Fruit fly (Drosophila melanogaster) whole organism, embryonic: Measurements from ENCODE around the gene Srrm234.

Source experiments
- Abd-B ChIP-seq: fragments of 200-800 bp; sonication (Bioruptor generic); optimal IDR thresholded peaks from 2 replicates; lab custom pipeline; 2018; ENCODE audit warnings: missing biosample characterization, mild to moderate bottlenecking, missing genetic modification characterization, moderate library complexity
- Ada2b ChIP-seq: fragments of 200-800 bp; sonication (Bioruptor generic); IDR thresholded peaks from 2 replicates; pipeline ENCODE4 v1.3.6; 2022; ENCODE audit warnings: missing biosample characterization, missing genetic modification characterization
- Bdp1 ChIP-seq: fragments of 200-800 bp; sonication (Bioruptor generic); optimal IDR thresholded peaks from 3 replicates; lab custom pipeline; 2016; ENCODE audit warnings: missing biosample characterization, missing genetic modification characterization
- CG10431 ChIP-seq: fragments of 200-800 bp; sonication (Bioruptor generic); optimal IDR thresholded peaks from 3 replicates; lab custom pipeline; 2018; ENCODE audit warnings: missing biosample characterization, mild to moderate bottlenecking, missing genetic modification characterization
- CG10565 ChIP-seq: fragments of 200-800 bp; sonication (Bioruptor generic); optimal IDR thresholded peaks from 3 replicates; lab custom pipeline; 2016; ENCODE audit warnings: missing biosample characterization, mild to moderate bottlenecking, missing genetic modification characterization
- CG12104 ChIP-seq: fragments of 200-800 bp; sonication (Bioruptor generic); optimal IDR thresholded peaks from 3 replicates; lab custom pipeline; 2016; ENCODE audit warnings: missing biosample characterization, missing genetic modification characterization
- CG12219 ChIP-seq: fragments of 200-800 bp; sonication (Bioruptor generic); optimal IDR thresholded peaks from 3 replicates; lab custom pipeline; 2018; ENCODE audit warnings: missing biosample characterization, mild to moderate bottlenecking, missing genetic modification characterization
- CG12391 ChIP-seq: fragments of 200-800 bp; sonication (Bioruptor generic); optimal IDR thresholded peaks from 3 replicates; lab custom pipeline; 2018; ENCODE audit warnings: missing biosample characterization, mild to moderate bottlenecking, missing genetic modification characterization, moderate library complexity
- CG13424 ChIP-seq: fragments of 200-800 bp; sonication (Bioruptor generic); optimal IDR thresholded peaks from 2 replicates; lab custom pipeline; 2019; ENCODE audit warnings: missing biosample characterization, mild to moderate bottlenecking, missing genetic modification characterization, moderate library complexity
- CG15073 ChIP-seq: fragments of 200-800 bp; sonication (Bioruptor generic); optimal IDR thresholded peaks from 2 replicates; lab custom pipeline; 2016; ENCODE audit warnings: missing biosample characterization, missing genetic modification characterization
- CG1529 ChIP-seq: fragments of 200-800 bp; sonication (Bioruptor generic); optimal IDR thresholded peaks from 3 replicates; lab custom pipeline; 2018; ENCODE audit warnings: missing biosample characterization, missing genetic modification characterization
- CG1602 ChIP-seq: fragments of 200-800 bp; sonication (Bioruptor generic); optimal IDR thresholded peaks from 3 replicates; lab custom pipeline; 2016; ENCODE audit warnings: missing biosample characterization, missing genetic modification characterization
- CG17802 ChIP-seq: fragments of 200-800 bp; sonication (Bioruptor generic); optimal IDR thresholded peaks from 2 replicates; lab custom pipeline; 2018; ENCODE audit warnings: missing biosample characterization, mild to moderate bottlenecking, missing genetic modification characterization, moderate library complexity
- CG30431 ChIP-seq: fragments of 200-800 bp; sonication (Bioruptor generic); optimal IDR thresholded peaks from 2 replicates; lab custom pipeline; 2017; ENCODE audit warnings: missing biosample characterization, missing genetic modification characterization
- CG34422 ChIP-seq: fragments of 200-800 bp; sonication (Bioruptor generic); IDR thresholded peaks from 3 replicates; pipeline ENCODE4 v1.3.6; 2022; ENCODE audit warnings: missing biosample characterization, missing genetic modification characterization
- CG3726 ChIP-seq: fragments of 200-800 bp; sonication (Bioruptor generic); IDR thresholded peaks from 3 replicates; pipeline ENCODE4, ENCODE4 v1.3.6; 2022; ENCODE audit warnings: missing biosample characterization, missing genetic modification characterization
- CG3995 ChIP-seq: fragments of 200-800 bp; sonication (Bioruptor generic); optimal IDR thresholded peaks from 3 replicates; lab custom pipeline; 2016; ENCODE audit warnings: missing biosample characterization, missing genetic modification characterization
- CG8388 ChIP-seq: fragments of 200-800 bp; sonication (Bioruptor generic); optimal IDR thresholded peaks from 2 replicates; lab custom pipeline; 2019; ENCODE audit warnings: missing biosample characterization, mild to moderate bottlenecking, missing genetic modification characterization, moderate library complexity
- CG8924 ChIP-seq: fragments of 200-800 bp; optimal IDR thresholded peaks from 3 replicates; lab custom pipeline; 2019; ENCODE audit warnings: missing biosample characterization, mild to moderate bottlenecking, missing genetic modification characterization, moderate library complexity
- CG9437 ChIP-seq: fragments of 200-800 bp; sonication (Bioruptor generic); optimal IDR thresholded peaks from 2 replicates; lab custom pipeline; 2018; ENCODE audit warnings: missing biosample characterization, mild to moderate bottlenecking, missing genetic modification characterization
- CG9727 ChIP-seq: fragments of 200-800 bp; sonication (Bioruptor generic); optimal IDR thresholded peaks from 3 replicates; lab custom pipeline; 2017; ENCODE audit warnings: missing biosample characterization, mild to moderate bottlenecking, missing genetic modification characterization
- D19A ChIP-seq: fragments of 200-800 bp; optimal IDR thresholded peaks from 3 replicates; lab custom pipeline; 2019; ENCODE audit warnings: missing biosample characterization, mild to moderate bottlenecking, missing genetic modification characterization, moderate library complexity
- Dll ChIP-seq: fragments of 200-800 bp; sonication (Bioruptor generic); IDR thresholded peaks from 4 replicates; pipeline ENCODE4 v1.3.6; 2022; ENCODE audit warnings: missing biosample characterization, missing genetic modification characterization; ENCODE audit not compliant: partially characterized antibody
- Dp ChIP-seq: fragments of 200-800 bp; sonication (Bioruptor generic); optimal IDR thresholded peaks from 2 replicates; lab custom pipeline; 2018; ENCODE audit warnings: missing biosample characterization, mild to moderate bottlenecking, missing genetic modification characterization, moderate library complexity
- H2.0 ChIP-seq: fragments of 200-800 bp; sonication (Bioruptor generic); IDR thresholded peaks from 2 replicates; pipeline ENCODE4 v1.3.6; 2022; ENCODE audit warnings: missing biosample characterization, missing genetic modification characterization
- Jarid2 ChIP-seq: fragments of 200-800 bp; sonication (Bioruptor generic); optimal IDR thresholded peaks from 3 replicates; lab custom pipeline; 2017; ENCODE audit warnings: mild to moderate bottlenecking, missing biosample characterization, missing genetic modification reagents, missing genetic modification characterization
- MBD-R2 ChIP-seq: fragments of 200-800 bp; sonication (Bioruptor generic); IDR thresholded peaks from 2 replicates; pipeline ENCODE4 v1.3.6; 2022; ENCODE audit warnings: missing biosample characterization, missing genetic modification characterization
- Meics ChIP-seq: fragments of 200-800 bp; sonication (Bioruptor generic); optimal IDR thresholded peaks from 2 replicates; lab custom pipeline; 2017; ENCODE audit warnings: missing biosample characterization, mild to moderate bottlenecking, missing genetic modification characterization
- NFAT ChIP-seq: fragments of 200-800 bp; sonication (Bioruptor generic); IDR thresholded peaks from 2 replicates; pipeline ENCODE4 v1.3.6; 2022; ENCODE audit warnings: missing biosample characterization, missing genetic modification characterization
- Side ChIP-seq: fragments of 200-800 bp; sonication (Bioruptor generic); optimal IDR thresholded peaks from 2 replicates; lab custom pipeline; 2016; ENCODE audit warnings: missing biosample characterization, missing genetic modification characterization
- Sox102F ChIP-seq: fragments of 200-800 bp; sonication (Bioruptor generic); optimal IDR thresholded peaks from 2 replicates; lab custom pipeline; 2018; ENCODE audit warnings: missing biosample characterization, mild to moderate bottlenecking, missing genetic modification characterization, moderate library complexity
- Ssrp ChIP-seq: fragments of 200-800 bp; sonication (Bioruptor generic); optimal IDR thresholded peaks from 2 replicates; lab custom pipeline; 2018; ENCODE audit warnings: missing biosample characterization, mild to moderate bottlenecking, missing genetic modification characterization, moderate library complexity
- ab ChIP-seq: fragments of 200-800 bp; sonication (Bioruptor generic); optimal IDR thresholded peaks from 2 replicates; lab custom pipeline; 2016; ENCODE audit warnings: missing biosample characterization, missing genetic modification characterization
- bcd ChIP-seq: fragments of 200-800 bp; sonication (Bioruptor generic); optimal IDR thresholded peaks from 2 replicates; lab custom pipeline; 2017; ENCODE audit warnings: missing biosample characterization, mild to moderate bottlenecking, missing genetic modification characterization
- btn ChIP-seq: fragments of 200-800 bp; sonication (Bioruptor generic); optimal IDR thresholded peaks from 2 replicates; lab custom pipeline; 2016; ENCODE audit warnings: missing biosample characterization, missing genetic modification characterization
- crol ChIP-seq: fragments of 200-800 bp; sonication (Bioruptor generic); IDR thresholded peaks from 2 replicates; pipeline ENCODE4 v1.3.6; 2022; ENCODE audit warnings: missing biosample characterization, missing genetic modification characterization
- crp ChIP-seq, 2 experiments: fragments of 200-800 bp; sonication (Bioruptor generic); optimal IDR thresholded peaks; 2 replicates in 1 of 2; 3 replicates in 1 of 2; lab custom pipeline; 2017; ENCODE audit warnings: missing biosample characterization in 2 of 2, missing genetic modification characterization in 2 of 2, mild to moderate bottlenecking in 1 of 2, moderate library complexity in 1 of 2
- eve ChIP-seq, 2 experiments: fragments of >200 bp; optimal IDR thresholded peaks; 2 replicates each; lab custom pipeline; 2017; ENCODE audit warnings: missing biosample characterization in 2 of 2, missing genetic modification characterization in 2 of 2
- fd102C ChIP-seq: fragments of 200-800 bp; sonication (Bioruptor generic); optimal IDR thresholded peaks from 2 replicates; lab custom pipeline; 2018; ENCODE audit warnings: missing biosample characterization, mild to moderate bottlenecking, missing genetic modification characterization, moderate library complexity
- lbe ChIP-seq: fragments of 200-800 bp; sonication (Bioruptor generic); optimal IDR thresholded peaks from 2 replicates; lab custom pipeline; 2016; ENCODE audit warnings: missing biosample characterization, mild to moderate bottlenecking, missing genetic modification characterization
- nom ChIP-seq: fragments of 200-800 bp; sonication (Bioruptor generic); optimal IDR thresholded peaks from 2 replicates; lab custom pipeline; 2017; ENCODE audit warnings: missing biosample characterization, missing genetic modification characterization, mild to moderate bottlenecking, moderate library complexity, missing genetic modification reagents
- phol ChIP-seq: fragments of 200-800 bp; sonication (Bioruptor generic); optimal IDR thresholded peaks from 3 replicates; lab custom pipeline; 2018; ENCODE audit warnings: missing biosample characterization, mild to moderate bottlenecking, missing genetic modification characterization, moderate library complexity
- pzg ChIP-seq: fragments of 200-800 bp; sonication (Bioruptor generic); optimal IDR thresholded peaks from 3 replicates; lab custom pipeline; 2018; ENCODE audit warnings: missing biosample characterization, mild to moderate bottlenecking, missing genetic modification characterization, moderate library complexity
- repo ChIP-seq: fragments of 200-800 bp; sonication (Bioruptor generic); optimal IDR thresholded peaks from 2 replicates; lab custom pipeline; 2016; ENCODE audit warnings: missing biosample characterization, missing genetic modification characterization
- sd ChIP-seq: fragments of 200-800 bp; sonication (Bioruptor generic); optimal IDR thresholded peaks from 3 replicates; lab custom pipeline; 2018; ENCODE audit warnings: missing biosample characterization, mild to moderate bottlenecking, missing genetic modification characterization, moderate library complexity
- slbo ChIP-seq: fragments of 200-800 bp; sonication (Bioruptor generic); IDR thresholded peaks from 2 replicates; pipeline ENCODE4 v1.3.6; 2022; ENCODE audit warnings: missing biosample characterization, missing genetic modification characterization
- slou ChIP-seq: fragments of 200-800 bp; sonication (Bioruptor generic); optimal IDR thresholded peaks from 3 replicates; lab custom pipeline; 2016; ENCODE audit warnings: missing biosample characterization, missing genetic modification characterization
- tap ChIP-seq: fragments of 200-800 bp; optimal IDR thresholded peaks from 3 replicates; lab custom pipeline; 2019; ENCODE audit warnings: missing biosample characterization, mild to moderate bottlenecking, missing genetic modification characterization, moderate library complexity
- usp ChIP-seq: fragments of >200 bp; optimal IDR thresholded peaks from 2 replicates; lab custom pipeline; 2017; ENCODE audit warnings: missing biosample characterization, missing genetic modification characterization
- wek ChIP-seq: fragments of 200-800 bp; sonication (Bioruptor generic); optimal IDR thresholded peaks from 3 replicates; lab custom pipeline; 2018; ENCODE audit warnings: missing biosample characterization, mild to moderate bottlenecking, missing genetic modification characterization, moderate library complexity

The Srrm234 gene

dm6 chr3L:1647276-1647919 is 17.5 kb downstream of the Srrm234 start, which contains the start of the genes CG17249 and Bro (continued):
- no peak for TF ChIP-seq btn
- TF ChIP-seq CG12219 (GFP tag; lab: Kevin White, UChicago), result no peak
- no peak for TF ChIP-seq D19A (tag; lab: Kevin White, UChicago)
- no peak for TF ChIP-seq CG9437 (GFP tag; lab: Kevin White, UChicago)
- no peak for TF ChIP-seq Ada2b (GFP tag; lab: Robert Waterston, UW)
- TF ChIP-seq H2.0 (GFP tag; lab: Robert Waterston, UW), result no peak
- peak; percentile 24 for TF ChIP-seq Side
- no peak for TF ChIP-seq eve (GFP tag; optimal IDR thresholded peaks at IDR 0.05; lab: Kevin White, UChicago)
- no peak for TF ChIP-seq slou (GFP tag; lab: Kevin White, UChicago)
- TF ChIP-seq CG12391, result peak; percentile 19
- TF ChIP-seq wek (GFP tag; lab: Kevin White, UChicago), result no peak
- TF ChIP-seq phol (tag; lab: Kevin White, UChicago), result peak; percentile 37
- no peak for TF ChIP-seq Sox102F
- TF ChIP-seq CG12104, result peak; percentile 18
- TF ChIP-seq fd102C, result no peak
- TF ChIP-seq CG13424, result no peak
- no peak for TF ChIP-seq CG10565
- TF ChIP-seq Ssrp (tag; lab: Kevin White, UChicago), result no peak
- no peak for TF ChIP-seq CG10431 (GFP tag; lab: Kevin White, UChicago)
- no peak for TF ChIP-seq sd
- peak; percentile 97 for TF ChIP-seq MBD-R2 (GFP tag; lab: Robert Waterston, UW)
- peak; percentile 37 for TF ChIP-seq CG8924 (tag; lab: Kevin White, UChicago)
- peak; percentile 5 for TF ChIP-seq CG3995 (GFP tag; lab: Kevin White, UChicago)
- no peak for TF ChIP-seq nom
- TF ChIP-seq usp, result no peak
- peak; percentile 93 for TF ChIP-seq pzg (GFP tag; lab: Kevin White, UChicago)
- peak; percentile 92 for TF ChIP-seq CG8388 (GFP tag; lab: Kevin White, UChicago)
- TF ChIP-seq Abd-B (GFP tag; lab: Kevin White, UChicago), result no peak
- TF ChIP-seq crp (GFP tag; optimal IDR thresholded peaks at IDR 0.05; lab: Kevin White, UChicago), result peak; percentile 87 to 97
- TF ChIP-seq Dll, result 0 out of 4 replicates have a peak, but pooled peaks have one; percentile 19
- no peak for TF ChIP-seq CG9727
- TF ChIP-seq CG1602 (GFP tag; lab: Kevin White, UChicago), result no peak
- TF ChIP-seq tap, result no peak
- TF ChIP-seq repo (GFP tag; lab: Kevin White, UChicago), result no peak
- TF ChIP-seq ab (GFP tag; lab: Kevin White, UChicago), result no peak
- no peak for TF ChIP-seq CG30431 (GFP tag; lab: Kevin White, UChicago)
- TF ChIP-seq Meics (GFP tag; lab: Kevin White, UChicago), result peak; percentile 87
- peak; percentile 98 for TF ChIP-seq Dp (GFP tag; lab: Kevin White, UChicago)
- no peak for TF ChIP-seq CG17802
- no peak for TF ChIP-seq lbe (GFP tag; lab: Kevin White, UChicago)
- no peak for TF ChIP-seq CG3726 (GFP tag; lab: Robert Waterston, UW)
- TF ChIP-seq bcd, result no peak
- TF ChIP-seq crol, result no peak
- no peak for TF ChIP-seq CG15073 (GFP tag; lab: Kevin White, UChicago)
- peak; percentile 49; the same call in 1 of the 3 replicates for TF ChIP-seq CG34422 (GFP tag; lab: Robert Waterston, UW)
- peak; percentile 75 for TF ChIP-seq slbo
- TF ChIP-seq Bdp1, result peak; percentile 48
- TF ChIP-seq CG1529 (GFP tag; lab: Kevin White, UChicago), result no peak
- no peak for TF ChIP-seq Jarid2
- peak; percentile 40; the same call in 1 of the 2 replicates for TF ChIP-seq NFAT (GFP tag; lab: Robert Waterston, UW)
